Worm (Caenorhabditis elegans): ENCODE measurements around the gene T10G3.8.

DNA sequence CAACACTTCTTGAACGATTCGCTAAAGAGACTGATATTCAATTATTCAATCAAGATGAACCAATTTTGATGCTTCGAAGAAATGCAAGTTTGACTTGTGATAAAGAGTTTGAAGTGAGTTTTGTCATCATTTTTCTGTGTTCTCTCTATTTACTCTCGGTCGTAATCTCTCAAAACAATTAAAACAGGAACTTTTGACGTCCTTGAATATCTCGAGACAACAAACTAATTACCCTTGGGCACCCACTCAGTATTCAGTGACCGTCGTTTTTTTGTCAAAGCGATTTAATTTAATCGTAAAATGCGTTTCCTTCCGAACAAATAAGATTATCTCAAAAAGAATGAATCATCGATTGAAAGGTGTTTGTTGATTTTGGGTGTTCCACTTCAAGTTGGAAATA is 12.1 kb downstream of the T10G3.8 start:
- TF ChIP-seq ceh-8 (GFP tag; optimal IDR thresholded peaks at IDR 0.05) (no peak), egl-27 (tag; optimal IDR thresholded peaks at IDR 0.05) (no peak), rnt-1 (tag; optimal IDR thresholded peaks at IDR 0.05) (peak; percentile 1), hpl-2 (GFP tag; optimal IDR thresholded peaks at IDR 0.05) (no peak), elt-2 (tag; optimal IDR thresholded peaks at IDR 0.05) (no peak), nhr-11 (tag; optimal IDR thresholded peaks at IDR 0.05) (no peak), nhr-237 (tag; optimal IDR thresholded peaks at IDR 0.05) (no peak)
